Fruit fly (Drosophila melanogaster): ENCODE measurements around the gene ND-13B.

Gene ND-13B

DNA sequence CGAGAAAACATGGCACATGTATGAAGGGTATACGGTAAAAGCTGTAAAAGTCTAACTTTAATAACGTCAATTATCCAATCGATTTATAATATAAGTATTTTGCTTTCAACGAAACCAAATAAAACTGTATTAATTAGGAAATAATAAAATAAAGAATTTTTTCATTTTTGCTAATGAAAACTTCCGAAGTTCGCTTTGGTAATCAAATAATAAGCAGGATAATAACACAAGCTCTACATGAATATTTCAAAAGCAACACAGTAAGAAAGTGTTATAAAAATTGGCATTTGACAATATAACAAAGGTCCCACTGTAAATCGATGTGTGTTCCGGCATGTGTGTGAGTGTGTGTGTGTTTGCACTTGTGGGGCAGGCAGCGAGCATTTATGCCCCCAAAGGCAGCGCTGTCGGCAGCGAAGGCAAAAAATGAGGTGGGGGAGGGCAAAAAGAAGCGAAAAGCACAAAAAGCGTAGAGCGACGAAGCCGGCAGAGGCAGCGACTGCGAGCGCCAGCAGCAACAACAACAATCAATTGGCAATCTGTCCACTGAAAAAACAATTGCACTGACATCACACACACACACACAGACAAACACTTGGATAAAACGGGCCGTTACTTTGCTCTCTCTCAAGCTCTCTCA is 42.7 kb upstream of the ND-13B start (continued):
- TF ChIP-seq CG18262 (tag; optimal IDR thresholded peaks at IDR 0.05) (peak; percentile 5), D19B (GFP tag; optimal IDR thresholded peaks at IDR 0.05) (no peak), CG1024 (GFP tag; IDR thresholded peaks at IDR 0.05) (no peak), CG7839 (tag; optimal IDR thresholded peaks at IDR 0.05) (peak; percentile 23), Dref (GFP tag; IDR thresholded peaks at IDR 0.05) (no peak), CG17829 (tag; optimal IDR thresholded peaks at IDR 0.05) (no peak), CG18011 (GFP tag; optimal IDR thresholded peaks at IDR 0.05) (no peak), CG15514 (GFP tag; optimal IDR thresholded peaks at IDR 0.05) (no peak), Dll (GFP tag; IDR thresholded peaks at IDR 0.05; ENCODE audit: partially characterized antibody) (no peak), knrl (GFP tag; IDR thresholded peaks at IDR 0.05; ENCODE audit: partially characterized antibody) (no peak; the same call in 2 of the 3 replicates), CG4360 (GFP tag; IDR thresholded peaks at IDR 0.05) (peak; percentile 72), fd3F (GFP tag; optimal IDR thresholded peaks at IDR 0.05) (no peak), CG4730 (GFP tag; IDR thresholded peaks at IDR 0.05) (no peak), aop (GFP tag; IDR thresholded peaks at IDR 0.05) (no peak), sr (GFP tag; IDR thresholded peaks at IDR 0.05) (no peak), hbn (GFP tag; IDR thresholded peaks at IDR 0.05; ENCODE audit: partially characterized antibody) (no peak), Med (GFP tag) (peak; percentile 8), Opbp (GFP tag; IDR thresholded peaks at IDR 0.05; ENCODE audit: partially characterized antibody) (no peak), pzg (GFP tag; optimal IDR thresholded peaks at IDR 0.05) (no peak), CG9876 (GFP tag; optimal IDR thresholded peaks at IDR 0.05) (no peak), YL-1 (GFP tag; optimal IDR thresholded peaks at IDR 0.05) (no peak), Bgb (GFP tag; IDR thresholded peaks at IDR 0.05; ENCODE audit: partially characterized antibody) (0 out of 2 replicates have a peak, but pooled peaks have one; percentile 9)

DNA sequence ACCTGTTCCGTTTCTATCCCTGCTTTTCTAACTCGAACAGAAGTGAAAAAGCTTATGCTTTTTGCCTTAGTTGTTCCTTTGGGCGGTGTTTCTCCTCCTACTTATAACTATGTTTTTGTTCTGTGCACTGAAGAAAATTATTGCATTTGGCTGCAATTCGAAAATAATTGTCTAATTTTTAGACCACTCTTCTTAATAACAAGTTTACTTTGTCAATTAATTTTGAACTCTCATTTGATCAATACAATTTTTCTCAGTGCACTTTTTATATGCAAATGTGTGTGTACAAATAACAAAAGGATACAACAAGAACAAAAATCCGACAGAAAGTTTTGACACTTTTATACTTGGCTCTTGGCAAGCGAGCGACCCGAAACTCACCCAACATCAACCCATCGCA is 41.2 kb upstream of the ND-13B start:
- TF ChIP-seq CG11723 (GFP tag; optimal IDR thresholded peaks at IDR 0.05), result no peak
- no peak for TF ChIP-seq crol (GFP tag; IDR thresholded peaks at IDR 0.05)
- TF ChIP-seq chn (GFP tag; optimal IDR thresholded peaks at IDR 0.05), result no peak
- TF ChIP-seq CG12744 (GFP tag; optimal IDR thresholded peaks at IDR 0.05), result peak; percentile 64
- TF ChIP-seq stc (GFP tag; IDR thresholded peaks at IDR 0.05), result peak; percentile 64
- TF ChIP-seq H15 (GFP tag; IDR thresholded peaks at IDR 0.05), result no peak
- peak; percentile 47 for TF ChIP-seq kay (GFP tag; optimal IDR thresholded peaks at IDR 0.05)
- TF ChIP-seq CG12769 (tag; optimal IDR thresholded peaks at IDR 0.05), result peak; percentile 75
- peak; percentile 56 for TF ChIP-seq maf-S (GFP tag; optimal IDR thresholded peaks at IDR 0.05)
- TF ChIP-seq CG2129 (GFP tag; IDR thresholded peaks at IDR 0.05; ENCODE audit: partially characterized antibody), result no peak
- TF ChIP-seq scrt (GFP tag; optimal IDR thresholded peaks at IDR 0.05), result peak; percentile 45
- peak; percentile 59 for TF ChIP-seq tx (GFP tag; optimal IDR thresholded peaks at IDR 0.05)
- TF ChIP-seq Dbx (GFP tag; IDR thresholded peaks at IDR 0.05), result peak; percentile 64; the same call in 1 of the 3 replicates
- no peak for TF ChIP-seq D19A (tag; optimal IDR thresholded peaks at IDR 0.05)
- peak; percentile 40 for TF ChIP-seq CG17802 (tag; optimal IDR thresholded peaks at IDR 0.05)
- TF ChIP-seq CG11456 (GFP tag; IDR thresholded peaks at IDR 0.05), result peak; percentile 57; the same call in 1 of the 3 replicates
- peak; percentile 68 for TF ChIP-seq ERR (GFP tag; optimal IDR thresholded peaks at IDR 0.05)
- TF ChIP-seq CG6254 (GFP tag; optimal IDR thresholded peaks at IDR 0.05), result no peak
- TF ChIP-seq CG17612 (GFP tag; IDR thresholded peaks at IDR 0.05), result no peak
- TF ChIP-seq CG13424 (tag; optimal IDR thresholded peaks at IDR 0.05), result peak; percentile 76
- TF ChIP-seq chm (GFP tag; IDR thresholded peaks at IDR 0.05), result 0 out of 2 replicates have a peak, but pooled peaks have one; percentile 56
- TF ChIP-seq Mes4 (GFP tag; optimal IDR thresholded peaks at IDR 0.05), result peak; percentile 7
- no peak for TF ChIP-seq Sin3A (optimal IDR thresholded peaks at IDR 0.05)
- no peak for TF ChIP-seq al (GFP tag; IDR thresholded peaks at IDR 0.05)
- peak; percentile 36 for TF ChIP-seq CG8281 (tag; optimal IDR thresholded peaks at IDR 0.05)
- TF ChIP-seq CG8944 (GFP tag; optimal IDR thresholded peaks at IDR 0.05), result peak; percentile 39
- no peak for TF ChIP-seq h (optimal IDR thresholded peaks at IDR 0.05)
- peak; percentile 70 for TF ChIP-seq Camta (GFP tag; optimal IDR thresholded peaks at IDR 0.05)
- TF ChIP-seq inv (GFP tag; IDR thresholded peaks at IDR 0.05; ENCODE audit: partially characterized antibody), result no peak
